Worm (Caenorhabditis elegans) whole organism, midembryonic: ENCODE results near the gene sqst-1.

Source experiments
- flt-1 ChIP-seq: fragments of 200-800 bp; sonication (Bioruptor generic); IDR thresholded peaks from 2 replicates; pipeline ENCODE4 v1.3.6; 2022; ENCODE audit warnings: missing genetic modification characterization, missing compliant biosample characterization
- klf-2 ChIP-seq: fragments of 200-800 bp; sonication (Bioruptor generic); conservative IDR thresholded peaks from 2 replicates; pipeline ENCODE4 v1.3.6; 2022; ENCODE audit warnings: missing genetic modification reagents, missing genetic modification characterization, missing compliant biosample characterization
- med-1 ChIP-seq: sonication (generic microtip); optimal IDR thresholded peaks from 2 replicates; lab custom pipeline; 2017; ENCODE audit warnings: missing genetic modification characterization, mild to moderate bottlenecking, missing compliant biosample characterization, antibody characterized with exemption, missing genetic modification reagents; ENCODE audit not compliant: insufficient read depth
- ref-1 ChIP-seq: fragments of 200-800 bp; sonication (Bioruptor generic); conservative IDR thresholded peaks from 2 replicates; pipeline ENCODE4 v1.3.6; 2022; ENCODE audit warnings: missing genetic modification reagents, missing genetic modification characterization, missing compliant biosample characterization
- ztf-23 ChIP-seq: fragments of 200-800 bp; sonication (Bioruptor generic); IDR thresholded peaks from 2 replicates; pipeline ENCODE4 v1.3.6; 2022; ENCODE audit warnings: missing genetic modification reagents, missing genetic modification characterization, missing compliant biosample characterization

ce11 chrIV:12035422-12035821, 1.3 kb downstream of the sqst-1 start:
- no peak for TF ChIP-seq klf-2
- TF ChIP-seq flt-1 = no peak
- no peak for TF ChIP-seq ztf-23 (GFP tag; lab: Robert Waterston, UW)
- TF ChIP-seq med-1 (GFP tag; lab: Kevin White, UChicago) = no peak
- no peak for TF ChIP-seq ref-1 (GFP tag; lab: Robert Waterston, UW)
